Fruit fly (Drosophila melanogaster) Kc167 (cell line): ENCODE data around the gene Snx27.

Experiments used
- Myc ChIP-seq: fragments of >200 bp; optimal IDR thresholded peaks from 2 replicates; lab custom pipeline; 2017; ENCODE audit warnings: missing external identifiers
- Sin3A ChIP-seq: fragments of >200 bp; optimal IDR thresholded peaks from 2 replicates; lab custom pipeline; 2018; ENCODE audit warnings: missing external identifiers
- psq ChIP-seq: fragments of >200 bp; optimal IDR thresholded peaks from 2 replicates; lab custom pipeline; 2017; ENCODE audit warnings: missing external identifiers
- ttk ChIP-seq: sonication (Bioruptor generic); optimal IDR thresholded peaks from 2 replicates; lab custom pipeline; 2017; ENCODE audit warnings: missing external identifiers

- no peak for TF ChIP-seq ttk (lab: Kevin White, UChicago)
- no peak for TF ChIP-seq psq (lab: Kevin White, UChicago)
- TF ChIP-seq Myc (lab: Kevin White, UChicago): no peak
- no peak for TF ChIP-seq Sin3A (lab: Kevin White, UChicago)
Measured at dm6 chrX:5705097-5705496, 32.7 kb downstream of the Snx27 start.
